Worm (Caenorhabditis elegans): ENCODE measurements around the gene hlh-15.
A peak's percentile ranks its signal among the peaks of the same experiment; 100 is the strongest.

Gene hlh-15

DNA sequence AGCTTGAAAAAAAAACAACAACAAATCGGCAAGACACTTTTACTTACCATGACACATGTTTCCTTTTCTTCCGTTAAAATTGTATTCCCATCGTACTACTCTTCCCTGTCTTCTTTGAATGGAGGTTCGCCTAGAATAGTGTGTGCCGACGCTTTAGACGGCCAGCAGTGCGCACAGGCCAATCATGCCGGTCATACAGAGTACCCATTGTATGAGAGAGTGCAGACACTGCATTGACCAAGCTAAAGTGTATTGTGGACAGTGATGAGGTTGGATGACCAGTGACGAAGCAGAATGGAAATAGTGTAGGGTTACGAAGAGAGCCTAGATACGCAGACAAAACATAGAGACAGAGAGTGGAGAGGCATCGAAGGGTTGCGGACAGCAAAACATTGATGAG lies 11.3 kb downstream of the hlh-15 start, which contains the start of gene dhhc-9 (continued):
- TF ChIP-seq zfp-3 (GFP tag; conservative IDR thresholded peaks at IDR 0.05) (no peak), Y5F2A.4 (GFP tag; optimal IDR thresholded peaks at IDR 0.05) (no peak), rbr-2 (tag; optimal IDR thresholded peaks at IDR 0.05) (peak; percentile 59), unc-130 (GFP tag; optimal IDR thresholded peaks at IDR 0.05) (no peak), madf-5 (GFP tag; IDR thresholded peaks at IDR 0.05) (no peak), nhr-10 (tag; optimal IDR thresholded peaks at IDR 0.05) (no peak), madf-9 (GFP tag; conservative IDR thresholded peaks at IDR 0.05) (no peak), egl-43 (GFP tag; IDR thresholded peaks at IDR 0.05) (no peak), hmg-1.1 (GFP tag; IDR thresholded peaks at IDR 0.05) (peak; percentile 93), lin-39 (tag; optimal IDR thresholded peaks at IDR 0.05) (no peak)

DNA sequence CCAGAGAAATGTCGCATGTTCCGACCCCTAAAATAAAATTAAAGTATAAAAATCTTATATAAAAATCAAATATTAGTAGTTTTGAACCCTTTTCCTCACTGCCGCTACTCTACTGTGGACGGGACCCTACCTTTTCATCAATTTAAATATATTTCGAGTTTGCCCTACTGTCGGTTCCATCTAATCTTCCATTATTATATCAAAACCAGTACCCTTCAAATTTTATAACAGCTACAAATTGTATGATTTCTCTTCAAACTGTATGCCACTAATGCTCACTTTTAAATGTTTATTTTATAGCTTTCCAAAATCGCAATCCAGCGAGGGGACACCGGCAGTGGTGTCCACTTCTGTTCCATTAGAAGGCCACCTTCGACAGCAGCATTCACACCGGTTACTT lies 18.2 kb downstream of the hlh-15 start, which contains the start of gene C43H6.6:
TSS of gene C43H6.6 (plus strand) at position 301 of the 400 bp plus-strand sequence.
- no peak for TF ChIP-seq madf-5 (GFP tag; IDR thresholded peaks at IDR 0.05)
- no peak for TF ChIP-seq unc-39 (tag; optimal IDR thresholded peaks at IDR 0.05)
- TF ChIP-seq lin-15B (tag; optimal IDR thresholded peaks at IDR 0.05) = no peak
- no peak for TF ChIP-seq lin-38 (GFP tag; IDR thresholded peaks at IDR 0.05)
- TF ChIP-seq unc-62 (GFP tag; optimal IDR thresholded peaks at IDR 0.05 in 1 of 2) = no peak
- no peak for TF ChIP-seq unc-62 (tag; optimal IDR thresholded peaks at IDR 0.05)
- no peak for TF ChIP-seq fos-1 (tag; optimal IDR thresholded peaks at IDR 0.05)
- TF ChIP-seq attf-4 (tag; optimal IDR thresholded peaks at IDR 0.05) = no peak
- no peak for TF ChIP-seq Y48G9A.11 (GFP tag; IDR thresholded peaks at IDR 0.05)
- no peak for TF ChIP-seq F37D6.2 (tag; optimal IDR thresholded peaks at IDR 0.05)
- TF ChIP-seq aly-2 (tag; optimal IDR thresholded peaks at IDR 0.05) = no peak

DNA sequence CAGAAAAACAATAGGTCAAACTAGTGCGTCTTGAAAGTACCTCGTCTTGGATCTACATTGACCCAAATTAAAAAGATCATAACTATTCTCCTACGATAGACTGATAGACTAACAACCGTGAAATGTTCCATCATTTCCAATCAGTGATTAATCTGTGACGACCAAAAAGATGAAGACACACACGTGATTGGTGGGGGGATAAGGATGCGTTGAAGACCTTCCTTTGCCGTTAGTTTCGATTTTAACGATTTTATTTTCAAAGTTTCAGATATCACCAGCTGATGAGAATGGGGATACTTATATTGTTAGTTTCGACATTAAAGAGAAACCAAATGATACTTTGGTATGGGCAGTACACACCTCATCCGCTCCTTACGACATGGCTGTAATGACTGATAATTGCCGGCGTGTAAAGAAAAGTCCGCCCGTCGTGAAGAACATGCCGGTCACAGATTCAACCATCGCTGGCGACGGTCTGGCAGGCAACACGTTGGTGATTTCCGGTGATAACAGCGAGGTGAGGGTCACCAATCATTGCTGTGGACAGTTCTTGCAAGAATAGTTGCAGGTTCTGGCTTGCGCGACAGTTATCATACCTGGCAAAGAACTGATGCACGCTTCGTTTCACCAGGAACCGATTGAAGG lies 26.1 kb downstream of the hlh-15 start:
- TF ChIP-seq nhr-28 (tag; optimal IDR thresholded peaks at IDR 0.05) = peak; percentile 14
- TF ChIP-seq ceh-28 (tag; optimal IDR thresholded peaks at IDR 0.05) = no peak
- TF ChIP-seq hlh-30 (tag; optimal IDR thresholded peaks at IDR 0.05; ENCODE audit: insufficient read depth) = peak; percentile 26
- TF ChIP-seq mxl-3 (GFP tag; optimal IDR thresholded peaks at IDR 0.05) = peak; percentile 46
- peak; percentile 94 for TF ChIP-seq aha-1 (tag)
- TF ChIP-seq saeg-2 (GFP tag; IDR thresholded peaks at IDR 0.05) = no peak

- TF ChIP-seq mxl-3 (GFP tag; optimal IDR thresholded peaks at IDR 0.05) (peak; percentile 43), aha-1 (tag) (peak; percentile 16), vab-7 (GFP tag; IDR thresholded peaks at IDR 0.05) (no peak), hlh-11 (tag; optimal IDR thresholded peaks at IDR 0.05) (peak; percentile 34), madf-9 (GFP tag; conservative IDR thresholded peaks at IDR 0.05) (0 out of 2 replicates have a peak, but pooled peaks have one; percentile 28)
These were observed 27.7 kb downstream of the hlh-15 start, which contains the start of gene F47G3.1 for ce11 chrX:2385453-2385852. F47G3.1 (plus strand) TSS chrX:2385753.

- TF ChIP-seq pha-4 (GFP tag; IDR thresholded peaks at IDR 0.05) (no peak), pha-4 (tag; optimal IDR thresholded peaks at IDR 0.05) (no peak), duxl-1 (tag; optimal IDR thresholded peaks at IDR 0.05; ENCODE audit: poor library complexity) (peak; percentile 2), rbr-2 (tag; optimal IDR thresholded peaks at IDR 0.05) (peak; percentile 54), nhr-28 (tag; optimal IDR thresholded peaks at IDR 0.05) (peak; percentile 55), snpc-4 (tag; optimal IDR thresholded peaks at IDR 0.05) (no peak), jun-1 (tag; optimal IDR thresholded peaks at IDR 0.05) (no peak), T20F7.1 (GFP tag; optimal IDR thresholded peaks at IDR 0.05) (no peak), aly-2 (tag; optimal IDR thresholded peaks at IDR 0.05) (no peak), lsy-2 (tag; optimal IDR thresholded peaks at IDR 0.05) (peak in 1 of 2 experiments; percentile 78), ctbp-1 (GFP tag; IDR thresholded peaks at IDR 0.05) (no peak), daf-12 (tag; optimal IDR thresholded peaks at IDR 0.05) (no peak), mes-2 (tag; optimal IDR thresholded peaks at IDR 0.05; ENCODE audit: poor library complexity, severe bottlenecking) (peak; percentile 73), ztf-7 (tag; optimal IDR thresholded peaks at IDR 0.05) (peak; percentile 15), zag-1 (tag; optimal IDR thresholded peaks at IDR 0.05) (no peak), nhr-77 (tag; optimal IDR thresholded peaks at IDR 0.05) (peak; percentile 9), hif-1 (tag; optimal IDR thresholded peaks at IDR 0.05) (peak in 1 of 2 experiments; percentile 11), dpl-1 (GFP tag; optimal IDR thresholded peaks at IDR 0.05) (peak; percentile 64), egl-43 (GFP tag; IDR thresholded peaks at IDR 0.05) (no peak), dve-1 (tag; optimal IDR thresholded peaks at IDR 0.05; ENCODE audit: insufficient read depth) (peak; percentile 66)
These were observed 30.9 kb downstream of the hlh-15 start for ce11 chrX:2382227-2382626.

Data from whole organism, L4 larva.